Fruit fly (Drosophila melanogaster) whole organism, embryonic: ENCODE data around the gene CG14286.

Experiments used
- Ada2b ChIP-seq: fragments of 200-800 bp; sonication (Bioruptor generic); IDR thresholded peaks from 2 replicates; pipeline ENCODE4 v1.3.6; 2022; ENCODE audit warnings: missing biosample characterization, missing genetic modification characterization
- Antp ChIP-seq: fragments of 200-800 bp; sonication (Bioruptor generic); optimal IDR thresholded peaks from 3 replicates; lab custom pipeline; 2016; ENCODE audit warnings: missing biosample characterization, missing genetic modification characterization
- Awh ChIP-seq: fragments of 200-800 bp; sonication (Bioruptor generic); IDR thresholded peaks from 2 replicates; pipeline ENCODE4, ENCODE4 v1.3.6; 2022; ENCODE audit warnings: missing biosample characterization, missing genetic modification characterization
- C15 ChIP-seq: fragments of 200-800 bp; sonication (Bioruptor generic); IDR thresholded peaks from 3 replicates; pipeline ENCODE4 v1.3.6; 2022; ENCODE audit warnings: missing biosample characterization, missing genetic modification characterization
- CG10366 ChIP-seq: fragments of 200-800 bp; sonication (Bioruptor generic); IDR thresholded peaks from 2 replicates; pipeline ENCODE4 v1.3.6; 2022; ENCODE audit warnings: missing biosample characterization, missing genetic modification characterization
- CG10979 ChIP-seq: fragments of 200-800 bp; sonication (Bioruptor generic); optimal IDR thresholded peaks from 2 replicates; lab custom pipeline; 2018; ENCODE audit warnings: missing biosample characterization, mild to moderate bottlenecking, missing genetic modification characterization, moderate library complexity
- CG11504 ChIP-seq: fragments of 200-800 bp; sonication (Bioruptor generic); optimal IDR thresholded peaks from 3 replicates; lab custom pipeline; 2019; ENCODE audit warnings: missing biosample characterization, mild to moderate bottlenecking, missing genetic modification characterization, moderate library complexity
- CG12236 ChIP-seq: fragments of 200-800 bp; sonication (Bioruptor generic); optimal IDR thresholded peaks from 2 replicates; lab custom pipeline; 2016; ENCODE audit warnings: missing biosample characterization, missing genetic modification characterization
- CG13287 ChIP-seq: fragments of 200-800 bp; sonication (Bioruptor generic); IDR thresholded peaks from 2 replicates; pipeline ENCODE4 v1.3.6; 2022; ENCODE audit warnings: missing biosample characterization, missing genetic modification characterization; ENCODE audit not compliant: partially characterized antibody
- CG13624 ChIP-seq: fragments of 200-800 bp; sonication (Bioruptor generic); optimal IDR thresholded peaks from 2 replicates; lab custom pipeline; 2016; ENCODE audit warnings: missing biosample characterization, missing genetic modification characterization
- CG14710 ChIP-seq: fragments of 200-800 bp; sonication (Bioruptor generic); optimal IDR thresholded peaks from 3 replicates; lab custom pipeline; 2019; ENCODE audit warnings: missing biosample characterization, mild to moderate bottlenecking, missing genetic modification characterization, moderate library complexity
- CG18764 ChIP-seq: fragments of 200-800 bp; sonication (Bioruptor generic); optimal IDR thresholded peaks from 3 replicates; lab custom pipeline; 2016; ENCODE audit warnings: missing biosample characterization, missing genetic modification characterization
- CG2712 ChIP-seq: fragments of 200-800 bp; optimal IDR thresholded peaks from 3 replicates; lab custom pipeline; 2019; ENCODE audit warnings: missing biosample characterization, mild to moderate bottlenecking, missing genetic modification characterization, moderate library complexity
- CG30020 ChIP-seq: fragments of 200-800 bp; optimal IDR thresholded peaks from 2 replicates; lab custom pipeline; 2019; ENCODE audit warnings: missing biosample characterization, mild to moderate bottlenecking, missing genetic modification characterization, moderate library complexity
- CG31224 ChIP-seq: fragments of 200-800 bp; sonication (Bioruptor generic); IDR thresholded peaks from 2 replicates; pipeline ENCODE4 v1.3.6; 2022; ENCODE audit warnings: missing biosample characterization, missing genetic modification characterization
- CG4424 ChIP-seq: fragments of 200-800 bp; sonication (Bioruptor generic); optimal IDR thresholded peaks from 3 replicates; lab custom pipeline; 2016; ENCODE audit warnings: missing biosample characterization, missing genetic modification characterization
- CG5953 ChIP-seq: fragments of 200-800 bp; sonication (Bioruptor generic); IDR thresholded peaks from 2 replicates; pipeline ENCODE4 v1.3.6; 2022; ENCODE audit warnings: missing biosample characterization, missing genetic modification characterization
- CrebB ChIP-seq: fragments of 200-800 bp; sonication (Bioruptor generic); optimal IDR thresholded peaks from 3 replicates; lab custom pipeline; 2018; ENCODE audit warnings: missing biosample characterization, mild to moderate bottlenecking, missing genetic modification characterization
- D ChIP-seq, 2 experiments: fragments of 200-800 bp in 1 of 2; fragments of >200 bp in 1 of 2; sonication (Bioruptor generic) in 1 of 2; optimal IDR thresholded peaks; 2 replicates in 1 of 2; 3 replicates in 1 of 2; lab custom pipeline; 2017; ENCODE audit warnings: mild to moderate bottlenecking in 1 of 2, missing biosample characterization in 1 of 2, missing genetic modification characterization in 1 of 2, missing genetic modification reagents in 1 of 2
- Deaf1 ChIP-seq: fragments of 200-800 bp; optimal IDR thresholded peaks from 3 replicates; lab custom pipeline; 2019; ENCODE audit warnings: missing biosample characterization, mild to moderate bottlenecking, missing genetic modification characterization, moderate library complexity
- Drgx ChIP-seq: fragments of 200-800 bp; sonication (Bioruptor generic); IDR thresholded peaks from 2 replicates; pipeline ENCODE4 v1.3.6; 2022; ENCODE audit warnings: missing biosample characterization, missing genetic modification characterization
- E2f2 ChIP-seq: fragments of 200-800 bp; sonication (Bioruptor generic); IDR thresholded peaks from 2 replicates; pipeline ENCODE4 v1.3.6; 2022; ENCODE audit warnings: missing biosample characterization, missing genetic modification characterization
- Max ChIP-seq: fragments of 200-800 bp; sonication (Bioruptor generic); optimal IDR thresholded peaks from 2 replicates; lab custom pipeline; 2016; ENCODE audit warnings: missing biosample characterization, mild to moderate bottlenecking, missing genetic modification characterization
- Oli ChIP-seq: fragments of 200-800 bp; sonication (Bioruptor generic); optimal IDR thresholded peaks from 2 replicates; lab custom pipeline; 2018; ENCODE audit warnings: missing biosample characterization, mild to moderate bottlenecking, missing genetic modification characterization, moderate library complexity
- Six4 ChIP-seq: fragments of 200-800 bp; sonication (Bioruptor generic); optimal IDR thresholded peaks from 2 replicates; lab custom pipeline; 2016; ENCODE audit warnings: missing biosample characterization, missing genetic modification characterization
- Sox102F ChIP-seq: fragments of 200-800 bp; sonication (Bioruptor generic); optimal IDR thresholded peaks from 2 replicates; lab custom pipeline; 2018; ENCODE audit warnings: missing biosample characterization, mild to moderate bottlenecking, missing genetic modification characterization, moderate library complexity
- bsh ChIP-seq, 2 experiments: fragments of 200-800 bp; sonication (Bioruptor generic); optimal IDR thresholded peaks; 2 replicates each; lab custom pipeline; 2017 to 2018; ENCODE audit warnings: mild to moderate bottlenecking in 2 of 2, missing biosample characterization in 2 of 2, missing genetic modification characterization in 2 of 2, moderate library complexity in 1 of 2
- chn ChIP-seq: fragments of 200-800 bp; sonication (Bioruptor generic); optimal IDR thresholded peaks from 2 replicates; lab custom pipeline; 2016; ENCODE audit warnings: missing biosample characterization, missing genetic modification characterization
- ci ChIP-seq: fragments of 200-800 bp; sonication (Bioruptor generic); IDR thresholded peaks from 3 replicates; pipeline ENCODE4 v1.3.6; 2022; ENCODE audit warnings: missing biosample characterization, missing genetic modification characterization
- dmrt11E ChIP-seq: fragments of 200-800 bp; sonication (Bioruptor generic); optimal IDR thresholded peaks from 3 replicates; lab custom pipeline; 2018; ENCODE audit warnings: missing biosample characterization, mild to moderate bottlenecking, missing genetic modification characterization, moderate library complexity
- dysf ChIP-seq: fragments of 200-800 bp; sonication (Bioruptor generic); IDR thresholded peaks from 3 replicates; pipeline ENCODE4 v1.3.6; 2022; ENCODE audit warnings: missing biosample characterization, missing genetic modification characterization
- gcm ChIP-seq: fragments of 200-800 bp; sonication (Bioruptor generic); optimal IDR thresholded peaks from 2 replicates; lab custom pipeline; 2019; ENCODE audit warnings: missing biosample characterization, mild to moderate bottlenecking, missing genetic modification characterization, moderate library complexity
- gem ChIP-seq: fragments of 200-800 bp; sonication (Bioruptor generic); optimal IDR thresholded peaks from 2 replicates; lab custom pipeline; 2019; ENCODE audit warnings: missing biosample characterization, mild to moderate bottlenecking, missing genetic modification characterization, moderate library complexity
- hkb ChIP-seq, 2 experiments: fragments of 200-800 bp in 1 of 2; fragments of >200 bp in 1 of 2; sonication (Bioruptor generic) in 1 of 2; IDR thresholded peaks in 1 of 2; optimal IDR thresholded peaks in 1 of 2; 2 replicates each; pipeline versions ENCODE4 v1.3.6 to Lab custom; 2017 to 2022; ENCODE audit warnings: missing biosample characterization in 1 of 2, missing genetic modification characterization in 1 of 2
- nmo ChIP-seq: fragments of 200-800 bp; sonication (Bioruptor generic); optimal IDR thresholded peaks from 2 replicates; lab custom pipeline; 2018; ENCODE audit warnings: missing biosample characterization, mild to moderate bottlenecking, missing genetic modification characterization, moderate library complexity
- pita ChIP-seq: fragments of 200-800 bp; sonication (Bioruptor generic); optimal IDR thresholded peaks from 2 replicates; lab custom pipeline; 2017; ENCODE audit warnings: missing biosample characterization, mild to moderate bottlenecking, missing genetic modification characterization
- seq ChIP-seq: fragments of 200-800 bp; sonication (Bioruptor generic); IDR thresholded peaks from 2 replicates; pipeline ENCODE4 v1.3.6; 2022; ENCODE audit warnings: missing biosample characterization, missing genetic modification characterization
- ttk ChIP-seq: fragments of 200-800 bp; sonication (Bioruptor generic); IDR thresholded peaks from 2 replicates; pipeline ENCODE4 v2.1.2; 2022; ENCODE audit warnings: missing biosample characterization, missing genetic modification characterization

The CG14286 gene

dm6 chr3R:19074207-19074606 lies 50.3 kb downstream of the CG14286 start (continued):
- no peak for TF ChIP-seq D (optimal IDR thresholded peaks at IDR 0.05; lab: Kevin White, UChicago)
- TF ChIP-seq D (GFP tag; optimal IDR thresholded peaks at IDR 0.05; lab: Kevin White, UChicago), result no peak
- TF ChIP-seq dmrt11E (tag; lab: Kevin White, UChicago), result peak; percentile 18
- no peak for TF ChIP-seq CG13624
- TF ChIP-seq Ada2b (GFP tag; lab: Robert Waterston, UW), result no peak
- peak; percentile 26 for TF ChIP-seq gcm
- no peak for TF ChIP-seq C15 (GFP tag; lab: Robert Waterston, UW)
- TF ChIP-seq ttk, result peak; percentile 37; the same call in 1 of the 2 replicates
- peak; percentile 47 for TF ChIP-seq CG2712 (tag; lab: Kevin White, UChicago)
- TF ChIP-seq nmo (GFP tag; lab: Kevin White, UChicago), result peak; percentile 15
- TF ChIP-seq CG11504, result peak; percentile 10
- 0 out of 3 replicates have a peak, but pooled peaks have one; percentile 12 for TF ChIP-seq ci (GFP tag; lab: Robert Waterston, UW)
- no peak for TF ChIP-seq CG12236 (GFP tag; lab: Kevin White, UChicago)
- 0 out of 2 replicates have a peak, but pooled peaks have one; percentile 20 for TF ChIP-seq seq
- peak; percentile 17 for TF ChIP-seq CG10979 (tag; lab: Kevin White, UChicago)
- TF ChIP-seq dysf, result peak; percentile 21; the same call in 1 of the 3 replicates
- TF ChIP-seq Deaf1, result no peak
- no peak for TF ChIP-seq pita (GFP tag; lab: Kevin White, UChicago)
- peak; percentile 70 for TF ChIP-seq Drgx (GFP tag; lab: Robert Waterston, UW)
- peak; percentile 38; the same call in 1 of the 2 replicates for TF ChIP-seq Awh (GFP tag; lab: Robert Waterston, UW)
- no peak for TF ChIP-seq hkb (optimal IDR thresholded peaks at IDR 0.05; lab: Kevin White, UChicago)
- TF ChIP-seq hkb (GFP tag; IDR thresholded peaks at IDR 0.05; lab: Robert Waterston, UW), result peak; percentile 62; the same call in 1 of the 2 replicates
- TF ChIP-seq gem (tag; lab: Kevin White, UChicago), result peak; percentile 12
- peak; percentile 45 to 53 for TF ChIP-seq bsh (GFP tag; optimal IDR thresholded peaks at IDR 0.05; lab: Kevin White, UChicago)
- no peak for TF ChIP-seq Oli (tag; lab: Kevin White, UChicago)
- TF ChIP-seq CG5953 (GFP tag; lab: Robert Waterston, UW), result no peak
- no peak for TF ChIP-seq CG18764 (GFP tag; lab: Kevin White, UChicago)
- no peak for TF ChIP-seq CrebB (tag; lab: Kevin White, UChicago)
- TF ChIP-seq Six4 (GFP tag; lab: Kevin White, UChicago), result no peak
- no peak for TF ChIP-seq Max
- TF ChIP-seq Sox102F (GFP tag; lab: Kevin White, UChicago), result peak; percentile 7
- no peak for TF ChIP-seq CG30020 (tag; lab: Kevin White, UChicago)
- TF ChIP-seq CG13287 (GFP tag; lab: Robert Waterston, UW), result no peak
- TF ChIP-seq E2f2 (GFP tag; lab: Robert Waterston, UW), result no peak
- TF ChIP-seq CG4424 (GFP tag; lab: Kevin White, UChicago), result peak; percentile 45
- TF ChIP-seq CG14710 (tag; lab: Kevin White, UChicago), result peak; percentile 10
- peak; percentile 28; the same call in 1 of the 2 replicates for TF ChIP-seq CG10366 (GFP tag; lab: Robert Waterston, UW)
- TF ChIP-seq Antp (GFP tag; lab: Kevin White, UChicago), result no peak
- peak; percentile 32 for TF ChIP-seq chn (GFP tag; lab: Kevin White, UChicago)
- TF ChIP-seq CG31224 (GFP tag; lab: Robert Waterston, UW), result no peak
- TF ChIP-seq, all 482 proteins: peak for 62
